Worm (Caenorhabditis elegans) whole organism, young adult: Measurements from ENCODE around the gene inx-11.

Source experiments
- F57A8.1 ChIP-seq: fragments of 200-800 bp; sonication (Bioruptor generic); optimal IDR thresholded peaks from 2 replicates; lab custom pipeline; 2018; ENCODE audit warnings: mild to moderate bottlenecking, missing genetic modification characterization, moderate library complexity, missing compliant biosample characterization
- ama-1 ChIP-seq, 3 experiments: fragments of 150-350 bp in 1 of 3; sonication (generic microtip) in 2 of 3; optimal IDR thresholded peaks; 2 replicates each; lab custom pipeline; 2014 to 2018; ENCODE audit warnings: missing biosample characterization in 2 of 3, missing genetic modification characterization in 2 of 3, missing genetic modification reagents in 2 of 3
- ceh-27 ChIP-seq: fragments of 200-800 bp; sonication (Bioruptor generic); optimal IDR thresholded peaks from 2 replicates; lab custom pipeline; 2018; ENCODE audit warnings: mild to moderate bottlenecking, missing genetic modification characterization, moderate library complexity, missing compliant biosample characterization
- fkh-3 ChIP-seq: sonication (generic microtip); optimal IDR thresholded peaks from 2 replicates; lab custom pipeline; 2016; ENCODE audit warnings: mild to moderate bottlenecking, missing genetic modification characterization, missing compliant biosample characterization
- lin-26 ChIP-seq: fragments of 200-800 bp; sonication (Bioruptor generic); IDR thresholded peaks from 2 replicates; pipeline ENCODE4 v1.3.6; 2022; ENCODE audit warnings: missing genetic modification reagents, missing genetic modification characterization, missing compliant biosample characterization
- mcd-1 ChIP-seq: fragments of 200-800 bp; sonication (Bioruptor generic); IDR thresholded peaks from 2 replicates; pipeline ENCODE4 v1.3.6; 2022; ENCODE audit warnings: missing genetic modification reagents, missing genetic modification characterization, missing compliant biosample characterization
- nhr-27 ChIP-seq: fragments of 200-800 bp; sonication (Bioruptor generic); optimal IDR thresholded peaks from 2 replicates; lab custom pipeline; 2018; ENCODE audit warnings: mild to moderate bottlenecking, missing genetic modification characterization, moderate library complexity, missing compliant biosample characterization
- snpc-4 ChIP-seq, 5 experiments: fragments of 150-350 bp in 1 of 5; sonication (generic microtip) in 4 of 5; optimal IDR thresholded peaks; 2 replicates each; lab custom pipeline; 2014 to 2018; ENCODE audit warnings: missing genetic modification characterization in 5 of 5, missing biosample characterization in 3 of 5, antibody characterized with exemption in 2 of 5, mild to moderate bottlenecking in 2 of 5, missing compliant biosample characterization in 2 of 5, missing genotype in 2 of 5, moderate library complexity in 2 of 5, missing genetic modification reagents in 1 of 5
- sptf-2 ChIP-seq: fragments of 200-800 bp; sonication (Bioruptor generic); optimal IDR thresholded peaks from 2 replicates; lab custom pipeline; 2018; ENCODE audit warnings: mild to moderate bottlenecking, missing genetic modification characterization, missing compliant biosample characterization
- ztf-22 ChIP-seq: fragments of 200-800 bp; sonication (Bioruptor generic); optimal IDR thresholded peaks from 2 replicates; lab custom pipeline; 2018; ENCODE audit warnings: mild to moderate bottlenecking, missing genetic modification characterization, moderate library complexity, missing compliant biosample characterization
- ztf-28 ChIP-seq: fragments of 200-800 bp; sonication (Bioruptor generic); IDR thresholded peaks from 2 replicates; pipeline ENCODE4 v1.3.6; 2022; ENCODE audit warnings: missing genetic modification reagents, missing genetic modification characterization, missing compliant biosample characterization

ce11 chrV:12503494-12503893 lies 16.5 kb downstream of the inx-11 start, which contains the start of gene T28H10.1:
- TF ChIP-seq ceh-27 (GFP tag; lab: Kevin White, UChicago) (no peak), sptf-2 (GFP tag; lab: Kevin White, UChicago) (no peak), lin-26 (GFP tag; lab: Robert Waterston, UW) (no peak), mcd-1 (GFP tag; lab: Robert Waterston, UW) (no peak), fkh-3 (tag; lab: Kevin White, UChicago) (no peak), nhr-27 (tag; lab: Kevin White, UChicago) (no peak), snpc-4 (GFP tag; optimal IDR thresholded peaks at IDR 0.05; lab: Kevin White, UChicago) (no peak), snpc-4 (tag; optimal IDR thresholded peaks at IDR 0.05; lab: Kevin White, UChicago) (no peak), ztf-28 (GFP tag; lab: Robert Waterston, UW) (no peak), F57A8.1 (GFP tag; lab: Kevin White, UChicago) (no peak), ztf-22 (GFP tag; lab: Kevin White, UChicago) (no peak), ama-1 (optimal IDR thresholded peaks at IDR 0.05; lab: Kevin White, UChicago) (no peak), ama-1 (GFP tag; optimal IDR thresholded peaks at IDR 0.05; lab: Kevin White, UChicago) (no peak)
